Fruit fly (Drosophila melanogaster): Measurements from ENCODE around the gene RhoU.

Gene RhoU

DNA sequence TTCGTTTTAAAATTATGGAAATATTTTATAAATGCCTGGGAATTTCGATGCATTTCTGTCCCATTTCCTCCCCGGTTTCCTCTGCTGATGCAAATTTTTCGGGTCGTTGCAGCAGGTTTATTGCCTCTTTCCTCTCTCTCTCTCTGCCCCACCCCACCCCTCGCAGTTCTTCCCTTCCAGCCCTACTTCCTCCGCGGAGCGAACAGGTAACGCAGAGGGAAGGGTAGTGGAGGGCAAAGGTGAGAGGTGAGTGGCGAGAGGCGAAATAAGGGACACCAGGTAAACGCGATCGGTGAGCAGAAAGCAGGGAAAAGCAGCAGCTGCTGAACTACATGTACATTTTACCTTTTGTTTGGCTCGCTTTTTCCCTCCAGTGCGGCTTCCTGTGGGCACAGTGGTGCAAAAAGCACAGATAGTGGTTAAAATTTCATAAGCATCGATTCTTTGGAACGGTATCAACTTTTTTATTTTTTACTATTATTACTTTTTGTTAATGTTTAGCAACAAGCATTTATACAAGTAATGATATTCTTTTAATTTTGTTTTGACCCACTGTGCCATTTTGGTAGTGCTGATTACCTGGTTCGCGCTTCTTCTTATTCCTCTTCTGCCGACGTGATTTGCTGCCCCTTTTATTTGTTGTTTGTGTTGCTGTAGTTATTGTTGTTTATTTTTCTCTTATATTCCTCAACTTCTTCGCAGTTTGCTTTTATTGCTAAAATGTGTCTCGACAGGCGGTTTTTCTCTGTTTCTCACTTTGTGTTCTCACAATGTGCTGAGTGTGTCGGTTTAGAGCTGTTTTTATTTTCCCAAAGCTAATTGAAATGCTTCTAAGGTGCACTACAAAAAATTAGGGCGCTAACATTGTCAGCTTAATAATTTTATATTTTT is 1.9 kb downstream of the RhoU start (continued):
- TF ChIP-seq CG1647 (GFP tag; optimal IDR thresholded peaks at IDR 0.05) (no peak), HLHmδ (GFP tag; optimal IDR thresholded peaks at IDR 0.05) (no peak), salm (tag; optimal IDR thresholded peaks at IDR 0.05) (peak; percentile 37), tna (GFP tag; IDR thresholded peaks at IDR 0.05; ENCODE audit: partially characterized antibody) (no peak), Nf-YC (tag; optimal IDR thresholded peaks at IDR 0.05) (no peak), lov (optimal IDR thresholded peaks at IDR 0.05) (no peak), lov (GFP tag; IDR thresholded peaks at IDR 0.05) (0 out of 3 replicates have a peak, but pooled peaks have one; percentile 15), al (GFP tag; IDR thresholded peaks at IDR 0.05) (no peak), CG17186 (GFP tag; optimal IDR thresholded peaks at IDR 0.05) (no peak), ara (GFP tag; IDR thresholded peaks at IDR 0.05) (peak; percentile 85), bbx (GFP tag; IDR thresholded peaks at IDR 0.05; ENCODE audit: partially characterized antibody) (no peak), p53 (GFP tag; optimal IDR thresholded peaks at IDR 0.05) (no peak), CG4730 (GFP tag; IDR thresholded peaks at IDR 0.05) (no peak), twi (tag; optimal IDR thresholded peaks at IDR 0.05) (no peak), Pdp1 (GFP tag; optimal IDR thresholded peaks at IDR 0.05) (peak; percentile 36 to 39), Gug (GFP tag; IDR thresholded peaks at IDR 0.05) (peak; percentile 34; the same call in 1 of the 4 replicates), NfI (GFP tag; optimal IDR thresholded peaks at IDR 0.05) (peak; percentile 26), Ptx1 (GFP tag; IDR thresholded peaks at IDR 0.05) (peak; percentile 76), HLH3B (GFP tag; IDR thresholded peaks at IDR 0.05) (peak; percentile 50), CG11695 (GFP tag; IDR thresholded peaks at IDR 0.05) (peak; percentile 57; the same call in 1 of the 3 replicates), Adf1 (GFP tag; IDR thresholded peaks at IDR 0.05) (no peak), CG6813 (GFP tag; optimal IDR thresholded peaks at IDR 0.05) (peak; percentile 57), pita (GFP tag; optimal IDR thresholded peaks at IDR 0.05) (no peak), scrt (GFP tag; optimal IDR thresholded peaks at IDR 0.05) (no peak), run (tag; optimal IDR thresholded peaks at IDR 0.05) (no peak), CG9727 (GFP tag; optimal IDR thresholded peaks at IDR 0.05) (peak; percentile 77), gsb-n (tag; optimal IDR thresholded peaks at IDR 0.05) (peak; percentile 63), trh (GFP tag; optimal IDR thresholded peaks at IDR 0.05) (no peak), exex (tag; optimal IDR thresholded peaks at IDR 0.05) (no peak), CG34376 (GFP tag; optimal IDR thresholded peaks at IDR 0.05) (no peak), CHES-1-like (GFP tag; optimal IDR thresholded peaks at IDR 0.05) (peak; percentile 44), CG12219 (GFP tag; optimal IDR thresholded peaks at IDR 0.05) (peak; percentile 13), sqz (GFP tag; optimal IDR thresholded peaks at IDR 0.05) (no peak), CG12071 (GFP tag; optimal IDR thresholded peaks at IDR 0.05) (no peak), Dek (tag; optimal IDR thresholded peaks at IDR 0.05) (no peak), Ets65A (GFP tag) (peak; percentile 66), Awh (GFP tag; IDR thresholded peaks at IDR 0.05) (peak; percentile 74), CG31365 (tag; optimal IDR thresholded peaks at IDR 0.05) (no peak), sim (GFP tag; IDR thresholded peaks at IDR 0.05) (peak; percentile 78), CG15479 (GFP tag; optimal IDR thresholded peaks at IDR 0.05) (peak; percentile 73), Hsf (GFP tag; optimal IDR thresholded peaks at IDR 0.05) (peak; percentile 55), crp (GFP tag; optimal IDR thresholded peaks at IDR 0.05) (no peak), fd3F (GFP tag; optimal IDR thresholded peaks at IDR 0.05) (peak; percentile 22), Stat92E (GFP tag; optimal IDR thresholded peaks at IDR 0.05) (no peak), CG8359 (GFP tag; optimal IDR thresholded peaks at IDR 0.05; ENCODE audit: borderline replicate concordance) (peak; percentile 56), HHEX (GFP tag; optimal IDR thresholded peaks at IDR 0.05) (peak; percentile 39), Eip74EF (GFP tag; optimal IDR thresholded peaks at IDR 0.05) (no peak), fu2 (GFP tag; optimal IDR thresholded peaks at IDR 0.05) (no peak)

All from whole organism, embryonic.